Fruit fly (Drosophila melanogaster): ENCODE results near the gene Pus10.

Pus10 gene

dm6 chr2L:160581-161452 is 5.7 kb upstream of the Pus10 start (continued):
- TF ChIP-seq CG17612 (GFP tag; IDR thresholded peaks at IDR 0.05): no peak
- no peak for TF ChIP-seq Sry-δ (GFP tag; optimal IDR thresholded peaks at IDR 0.05)
- TF ChIP-seq CG8924 (tag; optimal IDR thresholded peaks at IDR 0.05): peak; percentile 28
- no peak for TF ChIP-seq Sin3A (optimal IDR thresholded peaks at IDR 0.05)
- TF ChIP-seq gsb (GFP tag; IDR thresholded peaks at IDR 0.05): no peak
- TF ChIP-seq pzg (GFP tag; optimal IDR thresholded peaks at IDR 0.05): no peak
- peak in 1 of 2 experiments; percentile 86 for TF ChIP-seq eve (GFP tag; optimal IDR thresholded peaks at IDR 0.05)
- no peak for TF ChIP-seq chm (GFP tag; IDR thresholded peaks at IDR 0.05)
- no peak for TF ChIP-seq CG13624 (GFP tag; optimal IDR thresholded peaks at IDR 0.05)
- peak; percentile 59 for TF ChIP-seq CG17912 (GFP tag; optimal IDR thresholded peaks at IDR 0.05)
- no peak for TF ChIP-seq CkIIα-i1 (GFP tag; IDR thresholded peaks at IDR 0.05)
- no peak for TF ChIP-seq fru (optimal IDR thresholded peaks at IDR 0.05)
- no peak for TF ChIP-seq CG1233 (GFP tag; optimal IDR thresholded peaks at IDR 0.05)
- no peak for TF ChIP-seq her (GFP tag; optimal IDR thresholded peaks at IDR 0.05)
- no peak for TF ChIP-seq Lim3 (GFP tag; IDR thresholded peaks at IDR 0.05)
- TF ChIP-seq CG10543 (GFP tag; optimal IDR thresholded peaks at IDR 0.05): peak; percentile 97
- TF ChIP-seq Bdp1 (GFP tag; optimal IDR thresholded peaks at IDR 0.05): peak; percentile 8
- peak; percentile 94 for TF ChIP-seq nom (GFP tag; optimal IDR thresholded peaks at IDR 0.05)
- TF ChIP-seq disco-r (GFP tag; optimal IDR thresholded peaks at IDR 0.05): peak; percentile 40
- TF ChIP-seq ftz-f1 (GFP tag; optimal IDR thresholded peaks at IDR 0.05): peak; percentile 50
- TF ChIP-seq CG4328 (GFP tag; optimal IDR thresholded peaks at IDR 0.05): peak; percentile 70
- TF ChIP-seq CG11093 (GFP tag; IDR thresholded peaks at IDR 0.05): no peak; the same call in 2 of the 3 replicates
- TF ChIP-seq bbx (GFP tag; IDR thresholded peaks at IDR 0.05; ENCODE audit: partially characterized antibody): no peak
- TF ChIP-seq otp (GFP tag; IDR thresholded peaks at IDR 0.05): no peak
- TF ChIP-seq stc (GFP tag; IDR thresholded peaks at IDR 0.05): no peak
- TF ChIP-seq NfI (GFP tag; optimal IDR thresholded peaks at IDR 0.05): peak; percentile 18
- no peak for TF ChIP-seq gt (GFP tag; IDR thresholded peaks at IDR 0.05)
- no peak for TF ChIP-seq ham (GFP tag; IDR thresholded peaks at IDR 0.05)
- TF ChIP-seq CG5953 (GFP tag; IDR thresholded peaks at IDR 0.05): no peak
- no peak for TF ChIP-seq CG6654 (GFP tag; optimal IDR thresholded peaks at IDR 0.05)
- TF ChIP-seq Scr (GFP tag; IDR thresholded peaks at IDR 0.05; ENCODE audit: partially characterized antibody): no peak
- TF ChIP-seq bsh (GFP tag; optimal IDR thresholded peaks at IDR 0.05): peak in 1 of 2 experiments; percentile 89
- TF ChIP-seq Trl (optimal IDR thresholded peaks at IDR 0.05): peak; percentile 63 to 85
- peak; percentile 12 for TF ChIP-seq Trl (GFP tag; optimal IDR thresholded peaks at IDR 0.05)
- no peak for TF ChIP-seq CG11398 (GFP tag; optimal IDR thresholded peaks at IDR 0.05)
- TF ChIP-seq Nf-YA (GFP tag; IDR thresholded peaks at IDR 0.05): no peak
- TF ChIP-seq Dip2 (GFP tag; IDR thresholded peaks at IDR 0.05): no peak
- no peak for TF ChIP-seq ken (GFP tag; IDR thresholded peaks at IDR 0.05)
- TF ChIP-seq Lpt (GFP tag; optimal IDR thresholded peaks at IDR 0.05): peak; percentile 34
- TF ChIP-seq Awh (GFP tag; IDR thresholded peaks at IDR 0.05): no peak
- TF ChIP-seq CG32772 (GFP tag; IDR thresholded peaks at IDR 0.05): no peak
- TF ChIP-seq CG34224 (GFP tag; IDR thresholded peaks at IDR 0.05; ENCODE audit: partially characterized antibody): no peak
- TF ChIP-seq ci (GFP tag; IDR thresholded peaks at IDR 0.05): no peak
- TF ChIP-seq Hmr (GFP tag; optimal IDR thresholded peaks at IDR 0.05): peak; percentile 68
- no peak for TF ChIP-seq CG33213 (GFP tag; optimal IDR thresholded peaks at IDR 0.05)
- no peak for TF ChIP-seq dmrt11E (tag; optimal IDR thresholded peaks at IDR 0.05)
- no peak for TF ChIP-seq CG13287 (GFP tag; IDR thresholded peaks at IDR 0.05; ENCODE audit: partially characterized antibody)
- TF ChIP-seq H15 (GFP tag; IDR thresholded peaks at IDR 0.05): no peak
- peak; percentile 79 for TF ChIP-seq CG13894 (tag; optimal IDR thresholded peaks at IDR 0.05)
- TF ChIP-seq zfh2 (GFP tag; optimal IDR thresholded peaks at IDR 0.05): no peak
- peak; percentile 48 for TF ChIP-seq Ssrp (tag; optimal IDR thresholded peaks at IDR 0.05)

Measured in whole organism, embryonic.